Fruit fly (Drosophila melanogaster): ENCODE measurements around the gene CG43800.

CG43800 gene

dm6 chr2L:7248114-7248513 is 15.5 kb upstream of the CG43800 start:
- TF ChIP-seq Pif1A (GFP tag; optimal IDR thresholded peaks at IDR 0.05) (no peak), CG12605 (GFP tag; IDR thresholded peaks at IDR 0.05) (no peak), CG14655 (GFP tag; optimal IDR thresholded peaks at IDR 0.05) (no peak), CG8159 (tag; optimal IDR thresholded peaks at IDR 0.05) (no peak), CG4496 (GFP tag; IDR thresholded peaks at IDR 0.05) (no peak), rn (GFP tag; IDR thresholded peaks at IDR 0.05) (no peak), Ets98B (GFP tag; IDR thresholded peaks at IDR 0.05) (no peak), D1 (tag; optimal IDR thresholded peaks at IDR 0.05) (no peak), gl (tag; optimal IDR thresholded peaks at IDR 0.05) (no peak), Pif1B (GFP tag; optimal IDR thresholded peaks at IDR 0.05) (no peak), CG8301 (tag; optimal IDR thresholded peaks at IDR 0.05) (no peak), CG32121 (GFP tag; IDR thresholded peaks at IDR 0.05) (no peak), CG15710 (tag; optimal IDR thresholded peaks at IDR 0.05) (no peak), CG17806 (tag; optimal IDR thresholded peaks at IDR 0.05) (no peak), CG34367 (tag; optimal IDR thresholded peaks at IDR 0.05) (no peak), CG13204 (GFP tag; optimal IDR thresholded peaks at IDR 0.05) (no peak), Snoo (tag; optimal IDR thresholded peaks at IDR 0.05) (no peak), EcR (GFP tag; optimal IDR thresholded peaks at IDR 0.05) (no peak), CG10348 (GFP tag; IDR thresholded peaks at IDR 0.05) (no peak), fd96Ca (GFP tag; IDR thresholded peaks at IDR 0.05) (no peak)

DNA sequence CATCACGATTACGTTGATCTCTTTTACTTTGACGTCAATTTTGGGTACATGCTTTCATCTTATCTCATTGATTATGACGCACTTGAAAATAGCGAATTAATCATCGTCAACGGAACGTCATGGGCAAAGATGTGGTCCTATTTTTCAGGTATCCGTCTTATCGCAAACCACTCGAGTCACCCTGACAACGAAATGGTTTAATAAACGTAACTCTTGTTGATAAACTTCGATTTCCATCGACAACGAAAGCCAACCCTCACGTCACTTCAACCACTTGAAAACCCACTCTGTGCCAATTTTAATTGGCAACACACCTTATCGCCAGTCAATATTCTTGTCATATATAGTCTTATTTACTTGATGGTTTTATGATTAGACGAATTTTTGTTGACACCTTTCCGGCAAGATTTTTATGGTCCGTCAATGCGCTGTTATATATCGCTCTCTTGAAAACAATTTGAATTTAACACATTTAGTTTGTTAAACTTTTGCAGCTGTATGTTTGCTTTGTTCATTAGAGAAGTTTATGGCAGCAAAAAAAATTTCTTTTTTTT is 9.7 kb upstream of the CG43800 start:
- TF ChIP-seq EcR (GFP tag; optimal IDR thresholded peaks at IDR 0.05), result no peak
- TF ChIP-seq CG8301 (tag; optimal IDR thresholded peaks at IDR 0.05), result no peak
- TF ChIP-seq CG13204 (GFP tag; optimal IDR thresholded peaks at IDR 0.05), result no peak
- TF ChIP-seq CG15710 (tag; optimal IDR thresholded peaks at IDR 0.05), result no peak
- no peak for TF ChIP-seq rn (GFP tag; IDR thresholded peaks at IDR 0.05)
- no peak for TF ChIP-seq CG12605 (GFP tag; IDR thresholded peaks at IDR 0.05)
- no peak for TF ChIP-seq CG9948 (tag; optimal IDR thresholded peaks at IDR 0.05)

DNA sequence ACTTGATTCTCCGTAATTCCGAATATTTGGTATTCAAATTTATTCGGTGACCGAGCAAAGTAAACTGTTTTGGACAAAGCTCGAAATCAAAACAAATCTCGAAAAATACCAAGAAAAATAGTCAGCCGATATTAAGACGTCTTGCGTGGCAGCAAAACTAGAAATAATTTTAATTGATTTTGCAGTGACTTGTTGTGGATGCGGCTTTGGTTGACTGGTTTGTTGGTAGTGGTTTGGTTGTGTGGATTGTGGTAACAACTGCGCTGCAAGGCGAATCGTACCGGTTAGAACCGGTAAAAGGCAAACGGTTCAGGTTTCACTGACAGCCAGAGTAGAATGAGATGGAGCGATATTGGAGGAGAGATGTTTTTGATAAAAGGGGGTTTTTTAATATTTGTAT is 8.9 kb upstream of the CG43800 start:
- TF ChIP-seq CG8301 (tag; optimal IDR thresholded peaks at IDR 0.05) (no peak), CG8159 (tag; optimal IDR thresholded peaks at IDR 0.05) (no peak), CG13204 (GFP tag; optimal IDR thresholded peaks at IDR 0.05) (no peak), gl (tag; optimal IDR thresholded peaks at IDR 0.05) (no peak), CG32121 (GFP tag; IDR thresholded peaks at IDR 0.05) (no peak), CG4496 (GFP tag; IDR thresholded peaks at IDR 0.05) (no peak), CG14655 (GFP tag; optimal IDR thresholded peaks at IDR 0.05) (no peak)

DNA sequence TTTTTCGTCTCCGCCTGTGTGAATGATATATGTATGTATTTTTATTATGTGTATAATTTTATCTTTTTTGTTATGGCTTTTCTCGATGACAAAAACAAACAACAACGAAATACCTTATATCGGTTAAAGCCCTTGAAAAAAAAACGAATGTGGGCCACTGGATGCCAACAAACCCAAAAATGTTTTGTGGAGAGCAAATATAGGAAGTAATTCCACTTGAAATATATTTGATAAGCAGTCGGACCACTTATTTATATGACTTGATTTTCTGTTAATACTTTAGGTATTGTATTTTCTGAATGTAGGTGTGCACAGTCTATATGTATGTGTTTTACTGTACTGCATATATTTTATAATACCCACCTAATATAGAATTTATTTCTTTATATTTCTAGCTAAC is 8.4 kb upstream of the CG43800 start:
- TF ChIP-seq CG8159 (tag; optimal IDR thresholded peaks at IDR 0.05) (no peak), Ets98B (GFP tag; IDR thresholded peaks at IDR 0.05) (no peak), CG34367 (tag; optimal IDR thresholded peaks at IDR 0.05) (no peak), fd96Ca (GFP tag; IDR thresholded peaks at IDR 0.05) (no peak), CG8301 (tag; optimal IDR thresholded peaks at IDR 0.05) (no peak), CG10348 (GFP tag; IDR thresholded peaks at IDR 0.05) (no peak), CG9948 (tag; optimal IDR thresholded peaks at IDR 0.05) (no peak), EcR (GFP tag; optimal IDR thresholded peaks at IDR 0.05) (no peak), Pif1A (GFP tag; optimal IDR thresholded peaks at IDR 0.05) (no peak), rn (GFP tag; IDR thresholded peaks at IDR 0.05) (no peak), gl (tag; optimal IDR thresholded peaks at IDR 0.05) (no peak)

- TF ChIP-seq CG34367 (tag; optimal IDR thresholded peaks at IDR 0.05), result no peak
- TF ChIP-seq D1 (tag; optimal IDR thresholded peaks at IDR 0.05), result no peak
- TF ChIP-seq CG14655 (GFP tag; optimal IDR thresholded peaks at IDR 0.05), result no peak
- TF ChIP-seq Pif1B (GFP tag; optimal IDR thresholded peaks at IDR 0.05), result no peak
- no peak for TF ChIP-seq CG4496 (GFP tag; IDR thresholded peaks at IDR 0.05)
- no peak for TF ChIP-seq Snoo (tag; optimal IDR thresholded peaks at IDR 0.05)
- TF ChIP-seq CG17806 (tag; optimal IDR thresholded peaks at IDR 0.05), result no peak
- no peak for TF ChIP-seq Ets98B (GFP tag; IDR thresholded peaks at IDR 0.05)
- TF ChIP-seq CG9948 (tag; optimal IDR thresholded peaks at IDR 0.05), result no peak
- no peak for TF ChIP-seq gl (tag; optimal IDR thresholded peaks at IDR 0.05)
- no peak for TF ChIP-seq CG15710 (tag; optimal IDR thresholded peaks at IDR 0.05)
- TF ChIP-seq CG8159 (tag; optimal IDR thresholded peaks at IDR 0.05), result no peak
- no peak for TF ChIP-seq CG8301 (tag; optimal IDR thresholded peaks at IDR 0.05)
- TF ChIP-seq EcR (GFP tag; optimal IDR thresholded peaks at IDR 0.05), result no peak
Measured at dm6 chr2L:7240311-7240710, 7.7 kb upstream of the CG43800 start.

DNA sequence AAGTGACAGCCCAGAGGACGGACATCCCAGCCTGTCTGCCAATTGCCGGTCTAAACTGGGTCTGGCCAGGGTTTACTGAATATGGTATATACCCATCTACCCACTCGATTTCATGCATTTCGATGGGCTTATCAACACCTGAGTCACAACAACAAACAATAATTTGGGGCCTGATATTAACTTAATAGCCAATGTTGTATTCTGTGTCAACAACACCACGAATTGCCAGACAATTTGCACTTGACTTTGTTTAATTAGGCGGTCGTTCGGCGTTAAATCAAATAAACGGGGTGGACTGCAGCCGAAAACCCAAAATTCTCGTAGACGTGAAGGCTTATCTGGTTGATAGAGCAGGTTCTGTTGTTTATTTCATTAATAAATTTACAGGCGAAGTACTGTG is 6.7 kb upstream of the CG43800 start:
- peak; percentile 21 for TF ChIP-seq Snoo (tag; optimal IDR thresholded peaks at IDR 0.05)
- no peak for TF ChIP-seq CG34367 (tag; optimal IDR thresholded peaks at IDR 0.05)

dm6 chr2L:7227434-7227833 is 5.2 kb downstream of the CG43800 start, which contains the start of gene CG43799:
Gene CG43799 (plus strand): TSS chr2L:7227734.
- TF ChIP-seq CG13204 (GFP tag; optimal IDR thresholded peaks at IDR 0.05) (no peak), Pif1B (GFP tag; optimal IDR thresholded peaks at IDR 0.05) (no peak), CG4496 (GFP tag; IDR thresholded peaks at IDR 0.05) (no peak), D1 (tag; optimal IDR thresholded peaks at IDR 0.05) (no peak), rn (GFP tag; IDR thresholded peaks at IDR 0.05) (no peak)

Measured in whole organism, pupa.